Worm (Caenorhabditis elegans) whole organism, late embryonic: ENCODE measurements around the gene grl-21.

Source experiments
- C08G9.2 ChIP-seq: sonication (generic microtip); optimal IDR thresholded peaks from 2 replicates; lab custom pipeline; 2016; ENCODE audit warnings: mild to moderate bottlenecking, missing genetic modification characterization, moderate library complexity, missing compliant biosample characterization
- K02D7.2 ChIP-seq: sonication (generic microtip); optimal IDR thresholded peaks from 2 replicates; lab custom pipeline; 2017; ENCODE audit warnings: mild to moderate bottlenecking, missing genetic modification characterization, missing compliant biosample characterization
- K09A11.1 ChIP-seq: sonication (generic microtip); optimal IDR thresholded peaks from 2 replicates; lab custom pipeline; 2017; ENCODE audit warnings: antibody characterized with exemption, mild to moderate bottlenecking, missing genetic modification characterization, missing compliant biosample characterization; ENCODE audit not compliant: insufficient read depth
- ceh-14 ChIP-seq: sonication (generic microtip); optimal IDR thresholded peaks from 2 replicates; lab custom pipeline; 2016; ENCODE audit warnings: missing genotype, missing genetic modification characterization, missing compliant biosample characterization
- ceh-2 ChIP-seq: sonication (generic microtip); optimal IDR thresholded peaks from 2 replicates; lab custom pipeline; 2016; ENCODE audit warnings: missing genotype, missing genetic modification characterization, missing compliant biosample characterization
- ceh-22 ChIP-seq: sonication (generic microtip); optimal IDR thresholded peaks from 2 replicates; lab custom pipeline; 2017; ENCODE audit warnings: missing biosample characterization, missing genetic modification characterization
- ceh-24 ChIP-seq: sonication (generic microtip); optimal IDR thresholded peaks from 2 replicates; lab custom pipeline; 2016; ENCODE audit warnings: mild to moderate bottlenecking, missing genetic modification characterization, missing compliant biosample characterization
- ceh-30 ChIP-seq: fragments of 150-350 bp; optimal IDR thresholded peaks from 2 replicates; lab custom pipeline; 2014; ENCODE audit warnings: missing biosample characterization, missing genetic modification characterization
- ceh-31 ChIP-seq: sonication (generic microtip); optimal IDR thresholded peaks from 2 replicates; lab custom pipeline; 2016; ENCODE audit warnings: missing genetic modification characterization, missing compliant biosample characterization
- ceh-48 ChIP-seq: sonication (generic microtip); optimal IDR thresholded peaks from 2 replicates; lab custom pipeline; 2016; ENCODE audit warnings: missing genetic modification characterization, inconsistent platforms, missing compliant biosample characterization
- ceh-6 ChIP-seq: fragments of 200-800 bp; sonication (Bioruptor generic); optimal IDR thresholded peaks from 2 replicates; lab custom pipeline; 2018; ENCODE audit warnings: mild to moderate bottlenecking, missing genetic modification characterization, missing compliant biosample characterization
- dmd-4 ChIP-seq: sonication (generic microtip); optimal IDR thresholded peaks from 2 replicates; lab custom pipeline; 2016; ENCODE audit warnings: borderline replicate concordance, missing genetic modification characterization, missing compliant biosample characterization
- dve-1 ChIP-seq: sonication (generic microtip); optimal IDR thresholded peaks from 2 replicates; lab custom pipeline; 2017; ENCODE audit warnings: antibody characterized with exemption, mild to moderate bottlenecking, missing genetic modification characterization, missing compliant biosample characterization
- eyg-1 ChIP-seq: sonication (generic microtip); optimal IDR thresholded peaks from 2 replicates; lab custom pipeline; 2016; ENCODE audit warnings: missing genotype, missing genetic modification characterization, missing compliant biosample characterization
- fkh-6 ChIP-seq: sonication (generic microtip); optimal IDR thresholded peaks from 2 replicates; lab custom pipeline; 2016; ENCODE audit warnings: missing genetic modification characterization, missing compliant biosample characterization
- hlh-13 ChIP-seq: fragments of 200-800 bp; sonication (Bioruptor generic); optimal IDR thresholded peaks from 2 replicates; lab custom pipeline; 2018; ENCODE audit warnings: mild to moderate bottlenecking, missing genetic modification characterization, missing compliant biosample characterization
- hlh-30 ChIP-seq: sonication (generic microtip); optimal IDR thresholded peaks from 2 replicates; lab custom pipeline; 2017; ENCODE audit warnings: antibody characterized with exemption, missing genetic modification characterization, missing compliant biosample characterization; ENCODE audit not compliant: insufficient read depth
- hlh-6 ChIP-seq: sonication (generic microtip); optimal IDR thresholded peaks from 2 replicates; lab custom pipeline; 2016; ENCODE audit warnings: missing genotype, missing genetic modification characterization, missing compliant biosample characterization
- hlh-8 ChIP-seq: sonication (generic microtip); optimal IDR thresholded peaks from 2 replicates; lab custom pipeline; 2016; ENCODE audit warnings: missing genotype, missing genetic modification characterization, missing compliant biosample characterization
- lim-6 ChIP-seq: sonication (generic microtip); optimal IDR thresholded peaks from 2 replicates; lab custom pipeline; 2016; ENCODE audit warnings: missing genetic modification characterization, missing compliant biosample characterization
- lin-11 ChIP-seq: fragments of 200-800 bp; sonication (Bioruptor generic); optimal IDR thresholded peaks from 2 replicates; lab custom pipeline; 2018; ENCODE audit warnings: mild to moderate bottlenecking, missing genetic modification characterization, missing compliant biosample characterization
- mec-3 ChIP-seq: sonication (generic microtip); optimal IDR thresholded peaks from 2 replicates; lab custom pipeline; 2016; ENCODE audit warnings: borderline replicate concordance, missing genetic modification characterization, missing compliant biosample characterization
- nfya-1 ChIP-seq: sonication (generic microtip); optimal IDR thresholded peaks from 2 replicates; lab custom pipeline; 2017; ENCODE audit warnings: missing genetic modification characterization, mild to moderate bottlenecking, missing compliant biosample characterization, antibody characterized with exemption, moderate library complexity
- npax-4 ChIP-seq: sonication (generic microtip); optimal IDR thresholded peaks from 2 replicates; lab custom pipeline; 2016; ENCODE audit warnings: missing genetic modification characterization, missing compliant biosample characterization
- odd-2 ChIP-seq: sonication (generic microtip); optimal IDR thresholded peaks from 2 replicates; lab custom pipeline; 2017; ENCODE audit warnings: antibody characterized with exemption, mild to moderate bottlenecking, missing genetic modification characterization, missing compliant biosample characterization
- pag-3 ChIP-seq: sonication (generic microtip); optimal IDR thresholded peaks from 2 replicates; lab custom pipeline; 2016; ENCODE audit warnings: missing compliant biosample characterization, missing genetic modification characterization, borderline replicate concordance
- pat-9 ChIP-seq: fragments of 200-800 bp; sonication (Bioruptor generic); optimal IDR thresholded peaks from 2 replicates; lab custom pipeline; 2018; ENCODE audit warnings: mild to moderate bottlenecking, missing genetic modification characterization, moderate library complexity, missing compliant biosample characterization
- pax-1 ChIP-seq: fragments of 150-350 bp; optimal IDR thresholded peaks from 2 replicates; lab custom pipeline; 2014; ENCODE audit warnings: missing biosample characterization, missing genetic modification characterization
- pha-4 ChIP-seq: fragments of 150-350 bp; optimal IDR thresholded peaks from 2 replicates; lab custom pipeline; 2018; ENCODE audit warnings: missing biosample characterization, missing genetic modification reagents, missing genetic modification characterization
- pqm-1 ChIP-seq: sonication (generic microtip); optimal IDR thresholded peaks from 2 replicates; lab custom pipeline; 2016; ENCODE audit warnings: missing genetic modification characterization, missing compliant biosample characterization
- ref-2 ChIP-seq: sonication (generic microtip); optimal IDR thresholded peaks from 2 replicates; lab custom pipeline; 2016; ENCODE audit warnings: missing genetic modification characterization, missing compliant biosample characterization
- rnt-1 ChIP-seq: sonication (generic microtip); optimal IDR thresholded peaks from 2 replicates; lab custom pipeline; 2016; ENCODE audit warnings: missing genetic modification characterization, missing compliant biosample characterization
- sox-4 ChIP-seq: sonication (generic microtip); optimal IDR thresholded peaks from 2 replicates; lab custom pipeline; 2017; ENCODE audit warnings: mild to moderate bottlenecking, missing genetic modification characterization, inconsistent platforms, missing compliant biosample characterization
- tbx-2 ChIP-seq: sonication (generic microtip); optimal IDR thresholded peaks from 2 replicates; lab custom pipeline; 2016; ENCODE audit warnings: missing genetic modification characterization, missing compliant biosample characterization
- tbx-7 ChIP-seq: sonication (generic microtip); optimal IDR thresholded peaks from 2 replicates; lab custom pipeline; 2016; ENCODE audit warnings: missing genotype, missing genetic modification characterization, missing compliant biosample characterization
- unc-3 ChIP-seq, 2 experiments: fragments of 200-800 bp in 1 of 2; sonication (Bioruptor generic) in 1 of 2; sonication (generic microtip) in 1 of 2; conservative IDR thresholded peaks in 1 of 2; optimal IDR thresholded peaks in 1 of 2; 2 replicates each; pipeline versions ENCODE4 v1.3.6 to Lab custom; 2016 to 2022; ENCODE audit warnings: missing compliant biosample characterization in 2 of 2, missing genetic modification characterization in 2 of 2, missing genetic modification reagents in 1 of 2
- unc-42 ChIP-seq: sonication (generic microtip); optimal IDR thresholded peaks from 2 replicates; lab custom pipeline; 2016; ENCODE audit warnings: missing genotype, missing genetic modification characterization, missing compliant biosample characterization
- unc-86 ChIP-seq: sonication (generic microtip); optimal IDR thresholded peaks from 2 replicates; lab custom pipeline; 2016; ENCODE audit warnings: missing genetic modification characterization, missing compliant biosample characterization
- zip-5 ChIP-seq: sonication (generic microtip); optimal IDR thresholded peaks from 2 replicates; lab custom pipeline; 2016; ENCODE audit warnings: missing genetic modification characterization, missing compliant biosample characterization
- ztf-16 ChIP-seq: sonication (generic microtip); optimal IDR thresholded peaks from 2 replicates; lab custom pipeline; 2017; ENCODE audit warnings: missing genetic modification characterization, missing compliant biosample characterization

The grl-21 gene

ce11 chrIV:10716348-10716747 lies 20.9 kb upstream of the grl-21 start, which contains the start of gene ncx-3:
Gene ncx-3, plus strand, starts transcription at chrIV:10716648.
- no peak for TF ChIP-seq tbx-2 (tag; lab: Kevin White, UChicago)
- no peak for TF ChIP-seq tbx-7 (tag; lab: Kevin White, UChicago)
- TF ChIP-seq unc-3 (GFP tag; conservative IDR thresholded peaks at IDR 0.05; lab: Robert Waterston, UW): no peak
- no peak for TF ChIP-seq unc-3 (tag; optimal IDR thresholded peaks at IDR 0.05; lab: Kevin White, UChicago)

- TF ChIP-seq hlh-30 (tag; lab: Kevin White, UChicago): peak; percentile 38
- TF ChIP-seq lim-6: no peak
- TF ChIP-seq ceh-2: no peak
- no peak for TF ChIP-seq pax-1 (tag; lab: Kevin White, UChicago)
- no peak for TF ChIP-seq dve-1 (tag; lab: Kevin White, UChicago)
- TF ChIP-seq mec-3: no peak
- TF ChIP-seq, all 69 proteins: peak for 1
Observed at ce11 chrIV:10718075-10718474, 19.2 kb upstream of the grl-21 start.

ce11 chrIV:10718865-10719264 lies 18.4 kb upstream of the grl-21 start:
- TF ChIP-seq ceh-2: no peak
- TF ChIP-seq hlh-30 (tag; lab: Kevin White, UChicago): no peak
- no peak for TF ChIP-seq ceh-31 (tag; lab: Kevin White, UChicago)
- no peak for TF ChIP-seq pha-4 (tag; lab: Kevin White, UChicago)

DNA sequence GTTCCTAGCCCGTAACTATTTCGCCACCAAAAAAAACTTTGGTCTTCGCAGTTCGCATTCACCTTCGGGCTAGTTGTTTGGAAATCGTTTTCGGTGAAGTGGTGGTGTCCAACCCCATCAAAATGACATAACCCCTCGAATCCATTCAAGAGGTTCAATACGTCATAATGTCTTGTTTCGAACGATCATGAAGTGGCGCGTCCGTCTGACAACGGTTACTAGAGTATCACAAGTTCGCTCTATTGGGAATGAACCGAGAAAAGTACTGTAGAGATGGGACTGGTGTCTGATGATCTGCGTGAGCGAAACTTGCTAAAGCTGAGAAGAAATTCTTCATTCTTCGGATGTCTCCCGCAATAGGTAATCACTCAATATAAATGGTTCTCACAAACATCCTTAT lies 9.5 kb upstream of the grl-21 start, which contains the start of gene ZC168.2:
Gene ZC168.2 (plus strand): TSS at position 301 of the 400 bp plus-strand sequence.
- TF ChIP-seq npax-4: no peak
- TF ChIP-seq, all 69 proteins: peak for 0

DNA sequence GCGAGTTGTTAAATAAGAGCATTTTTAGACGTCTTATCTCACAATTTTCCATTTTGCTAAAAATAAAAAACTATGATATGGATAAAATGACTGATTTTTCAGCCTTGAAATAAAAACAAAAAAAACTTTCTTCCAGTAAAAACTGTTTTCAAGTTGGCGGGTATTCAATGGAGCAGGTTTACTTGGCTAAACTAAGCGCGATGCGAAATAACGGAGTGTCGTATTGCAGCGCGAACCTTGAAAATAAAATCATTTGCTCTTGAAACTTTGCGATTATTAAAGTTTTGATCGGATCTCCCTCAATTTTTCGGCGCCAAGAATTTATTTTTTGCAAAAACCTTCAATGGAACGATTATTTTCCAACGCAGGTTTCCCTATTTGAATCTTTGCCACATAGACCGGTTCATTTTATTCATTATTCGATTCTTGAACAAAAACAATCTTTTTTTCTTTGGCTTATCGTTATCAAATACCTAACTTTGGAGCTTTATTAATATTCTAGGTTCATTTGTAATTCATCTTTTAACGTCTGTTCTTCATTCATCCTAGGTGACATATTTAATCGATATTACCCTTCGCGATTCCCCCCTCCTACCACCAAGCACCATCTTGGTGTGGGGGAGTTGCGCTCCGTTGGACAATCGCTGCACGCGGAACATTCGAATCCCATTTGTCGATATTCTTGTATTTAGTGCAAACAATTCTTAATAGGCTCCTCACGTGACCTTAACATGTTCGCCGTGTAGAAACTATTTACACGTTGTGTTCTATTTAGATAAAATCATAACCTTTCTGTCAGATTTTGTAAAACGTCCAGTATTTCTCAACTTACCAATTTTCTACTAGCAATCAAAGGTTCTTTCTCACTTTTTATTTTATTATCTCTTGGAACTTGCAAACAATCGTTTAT lies 2.5 kb upstream of the grl-21 start, which contains the start of the genes orc-5 and cyb-1:
Gene orc-5 (minus strand): TSS at position 62 of the 910 bp plus-strand sequence.
Gene cyb-1 (plus strand): TSS at position 690 of the 910 bp plus-strand sequence.
- TF ChIP-seq sox-4 (tag; lab: Kevin White, UChicago) (no peak), eyg-1 (no peak), rnt-1 (tag; lab: Kevin White, UChicago) (no peak), hlh-13 (GFP tag; lab: Kevin White, UChicago) (no peak), ceh-6 (GFP tag; lab: Kevin White, UChicago) (no peak), unc-86 (no peak), lim-6 (no peak), zip-5 (tag; lab: Kevin White, UChicago) (no peak), K09A11.1 (no peak), ceh-24 (no peak), pqm-1 (tag; lab: Kevin White, UChicago) (no peak), nfya-1 (tag; lab: Kevin White, UChicago) (peak; percentile 44), unc-42 (tag; lab: Kevin White, UChicago) (peak; percentile 23), fkh-6 (tag; lab: Kevin White, UChicago) (no peak), ceh-22 (tag; lab: Kevin White, UChicago) (no peak), dve-1 (tag; lab: Kevin White, UChicago) (peak; percentile 3), unc-3 (GFP tag; conservative IDR thresholded peaks at IDR 0.05; lab: Robert Waterston, UW) (no peak), unc-3 (tag; optimal IDR thresholded peaks at IDR 0.05; lab: Kevin White, UChicago) (no peak), ceh-30 (no peak), ref-2 (tag; lab: Kevin White, UChicago) (no peak), dmd-4 (tag; lab: Kevin White, UChicago) (no peak), ztf-16 (tag; lab: Kevin White, UChicago) (no peak), odd-2 (tag; lab: Kevin White, UChicago) (no peak), hlh-30 (tag; lab: Kevin White, UChicago) (peak; percentile 62), hlh-6 (tag; lab: Kevin White, UChicago) (no peak), lin-11 (no peak), K02D7.2 (tag; lab: Kevin White, UChicago) (no peak), ceh-48 (peak; percentile 66), hlh-8 (no peak), tbx-2 (tag; lab: Kevin White, UChicago) (no peak), C08G9.2 (tag; lab: Kevin White, UChicago) (no peak), pat-9 (tag; lab: Kevin White, UChicago) (no peak), ceh-14 (tag; lab: Kevin White, UChicago) (no peak), pax-1 (tag; lab: Kevin White, UChicago) (peak; percentile 58), pag-3 (tag; lab: Kevin White, UChicago) (no peak), mec-3 (no peak)
